Worm (Caenorhabditis elegans) whole organism, young adult: ENCODE data around the gene exc-13.

Source experiments
- lsl-1 ChIP-seq: fragments of 200-800 bp; sonication (Bioruptor generic); optimal IDR thresholded peaks from 2 replicates; lab custom pipeline; 2018; ENCODE audit warnings: mild to moderate bottlenecking, missing genetic modification characterization, moderate library complexity, missing compliant biosample characterization
- snpc-4 ChIP-seq, 5 experiments: fragments of 150-350 bp in 1 of 5; sonication (generic microtip) in 4 of 5; optimal IDR thresholded peaks; 2 replicates each; lab custom pipeline; 2014 to 2018; ENCODE audit warnings: missing genetic modification characterization in 5 of 5, missing biosample characterization in 3 of 5, antibody characterized with exemption in 2 of 5, mild to moderate bottlenecking in 2 of 5, missing compliant biosample characterization in 2 of 5, missing genotype in 2 of 5, moderate library complexity in 2 of 5, missing genetic modification reagents in 1 of 5

ce11 chrV:7352186-7353053 lies 12.6 kb upstream of the exc-13 start, which contains the start of the genes srh-231 and srh-275:
- TF ChIP-seq lsl-1 (no peak), snpc-4 (GFP tag; optimal IDR thresholded peaks at IDR 0.05; lab: Kevin White, UChicago) (no peak), snpc-4 (tag; optimal IDR thresholded peaks at IDR 0.05; lab: Kevin White, UChicago) (no peak)
